Fruit fly (Drosophila melanogaster): ENCODE results near the gene Flad1.

Flad1 gene

DNA sequence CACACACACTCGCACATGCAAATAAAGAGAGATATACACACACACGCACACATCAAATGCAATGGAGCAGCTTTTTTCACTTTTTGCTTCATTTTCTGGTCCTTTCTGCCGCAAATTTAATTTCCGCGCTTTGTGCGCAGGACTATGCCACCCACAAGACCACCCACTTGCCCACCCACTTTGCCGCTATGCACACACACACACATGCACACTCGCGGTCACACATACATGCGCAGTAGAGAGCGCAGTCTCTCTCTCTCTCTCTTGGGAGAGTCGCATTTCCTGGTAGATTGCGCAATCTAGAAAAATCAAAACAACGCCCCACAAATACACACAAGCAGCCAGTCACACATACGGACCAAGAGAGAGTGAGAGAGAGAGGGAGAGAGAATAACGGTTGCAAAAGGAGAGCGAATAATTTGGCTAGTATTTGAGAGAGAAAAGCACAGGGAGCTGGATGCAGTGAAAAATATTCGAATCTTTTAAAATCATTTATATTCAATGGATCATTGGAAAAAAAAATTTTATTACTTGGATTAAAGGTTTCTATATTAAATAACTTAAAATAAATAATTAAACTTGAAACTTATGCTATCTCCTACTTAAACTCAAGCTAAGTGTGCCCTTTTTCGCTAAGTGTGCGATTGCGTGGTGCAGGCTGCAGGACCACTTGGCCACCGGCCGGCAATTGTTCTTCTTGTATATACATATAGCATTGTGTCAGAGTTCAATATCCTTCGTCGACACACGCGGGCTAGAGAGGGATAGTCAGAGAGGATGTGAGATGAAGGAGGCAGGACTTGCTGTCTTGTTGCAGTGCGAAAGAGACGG, 22.3 kb upstream of the Flad1 start (continued):
- no peak for TF ChIP-seq spab (GFP tag; optimal IDR thresholded peaks at IDR 0.05)
- TF ChIP-seq esn (GFP tag; optimal IDR thresholded peaks at IDR 0.05), result peak; percentile 0
- TF ChIP-seq lz (GFP tag; optimal IDR thresholded peaks at IDR 0.05), result no peak

- TF ChIP-seq CG34406 (GFP tag; optimal IDR thresholded peaks at IDR 0.05), result no peak
- TF ChIP-seq Eip75B (GFP tag; optimal IDR thresholded peaks at IDR 0.05), result no peak
- no peak for TF ChIP-seq CG6854 (GFP tag; optimal IDR thresholded peaks at IDR 0.05)
- TF ChIP-seq svp (GFP tag), result peak; percentile 68
- TF ChIP-seq CG8119 (GFP tag; IDR thresholded peaks at IDR 0.05), result no peak
- TF ChIP-seq CG10669 (GFP tag; optimal IDR thresholded peaks at IDR 0.05), result no peak
- TF ChIP-seq Ets96B (tag; optimal IDR thresholded peaks at IDR 0.05), result no peak
- TF ChIP-seq Eip78C (GFP tag), result peak; percentile 74
- peak; percentile 43 for TF ChIP-seq esn (GFP tag; optimal IDR thresholded peaks at IDR 0.05)
- TF ChIP-seq Hr38 (GFP tag; optimal IDR thresholded peaks at IDR 0.05), result no peak
- no peak for TF ChIP-seq OdsH (GFP tag; optimal IDR thresholded peaks at IDR 0.05)
- peak; percentile 3 for TF ChIP-seq lz (GFP tag; optimal IDR thresholded peaks at IDR 0.05)
- no peak for TF ChIP-seq CG32006 (GFP tag; optimal IDR thresholded peaks at IDR 0.05)
- TF ChIP-seq pdm3 (GFP tag; optimal IDR thresholded peaks at IDR 0.05), result peak; percentile 3
- no peak for TF ChIP-seq dsx (GFP tag; optimal IDR thresholded peaks at IDR 0.05; ENCODE audit: poor library complexity, severe bottlenecking)
- peak; percentile 14 for TF ChIP-seq cyc (GFP tag; optimal IDR thresholded peaks at IDR 0.05)
- TF ChIP-seq CG7368 (GFP tag; optimal IDR thresholded peaks at IDR 0.05), result no peak
- no peak for TF ChIP-seq CG1621 (tag; optimal IDR thresholded peaks at IDR 0.05)
- no peak for TF ChIP-seq Ets21C (GFP tag; optimal IDR thresholded peaks at IDR 0.05)
- peak; percentile 36 for TF ChIP-seq topi (GFP tag; optimal IDR thresholded peaks at IDR 0.05)
- no peak for TF ChIP-seq CG10631 (GFP tag; optimal IDR thresholded peaks at IDR 0.05)
- TF ChIP-seq Smox (GFP tag; optimal IDR thresholded peaks at IDR 0.05), result peak; percentile 2
- TF ChIP-seq CG8319 (GFP tag; optimal IDR thresholded peaks at IDR 0.05), result no peak
- no peak for TF ChIP-seq dac (GFP tag; optimal IDR thresholded peaks at IDR 0.05)
- no peak for TF ChIP-seq fd85E (GFP tag; optimal IDR thresholded peaks at IDR 0.05)
- TF ChIP-seq Hr4 (GFP tag; optimal IDR thresholded peaks at IDR 0.05), result no peak
- no peak for TF ChIP-seq acj6 (GFP tag; optimal IDR thresholded peaks at IDR 0.05)
- no peak for TF ChIP-seq CG11902 (GFP tag; optimal IDR thresholded peaks at IDR 0.05)
- TF ChIP-seq ss (GFP tag; optimal IDR thresholded peaks at IDR 0.05), result peak in 1 of 2 experiments; percentile 0
- peak; percentile 18 for TF ChIP-seq Blimp-1 (GFP tag; optimal IDR thresholded peaks at IDR 0.05)
- peak; percentile 12 for TF ChIP-seq Sox102F (GFP tag; optimal IDR thresholded peaks at IDR 0.05)
- peak; percentile 2 for TF ChIP-seq CG31627 (GFP tag; optimal IDR thresholded peaks at IDR 0.05)
- TF ChIP-seq CG4318 (GFP tag; optimal IDR thresholded peaks at IDR 0.05), result no peak
- TF ChIP-seq CG9139 (GFP tag; optimal IDR thresholded peaks at IDR 0.05), result no peak
- no peak for TF ChIP-seq eg (GFP tag; IDR thresholded peaks at IDR 0.05)
- no peak for TF ChIP-seq Hr39 (GFP tag; optimal IDR thresholded peaks at IDR 0.05)
- TF ChIP-seq Met (GFP tag; optimal IDR thresholded peaks at IDR 0.05), result no peak
- no peak for TF ChIP-seq salr (GFP tag; optimal IDR thresholded peaks at IDR 0.05)
- no peak for TF ChIP-seq Lpt (GFP tag; optimal IDR thresholded peaks at IDR 0.05)
- TF ChIP-seq Sox14 (GFP tag; optimal IDR thresholded peaks at IDR 0.05), result peak; percentile 1
- TF ChIP-seq CG8632 (GFP tag; optimal IDR thresholded peaks at IDR 0.05), result no peak
- TF ChIP-seq CG3032 (tag; optimal IDR thresholded peaks at IDR 0.05), result no peak
- TF ChIP-seq CG6276 (GFP tag; optimal IDR thresholded peaks at IDR 0.05), result no peak
- TF ChIP-seq CG15336 (GFP tag; IDR thresholded peaks at IDR 0.05), result no peak
- TF ChIP-seq CG6808 (GFP tag; optimal IDR thresholded peaks at IDR 0.05), result no peak
- peak; percentile 36; the same call in 1 of the 3 replicates for TF ChIP-seq CG6163 (GFP tag; IDR thresholded peaks at IDR 0.05)
- TF ChIP-seq net (GFP tag; optimal IDR thresholded peaks at IDR 0.05), result no peak
Observed at dm6 chrX:12923258-12923901, 20.1 kb upstream of the Flad1 start.
